Worm (Caenorhabditis elegans) whole organism, L4/young adult: ENCODE data around the gene W06G6.10.

Experiments used
- W03F9.2 ChIP-seq: fragments of 150-350 bp; optimal IDR thresholded peaks from 2 replicates; lab custom pipeline; 2014; ENCODE audit warnings: missing biosample characterization, missing genetic modification characterization
- him-1 ChIP-seq: sonication (generic microtip); optimal IDR thresholded peaks from 2 replicates; lab custom pipeline; 2016; ENCODE audit warnings: missing genotype, missing genetic modification reagents, missing genetic modification characterization, missing compliant biosample characterization

DNA sequence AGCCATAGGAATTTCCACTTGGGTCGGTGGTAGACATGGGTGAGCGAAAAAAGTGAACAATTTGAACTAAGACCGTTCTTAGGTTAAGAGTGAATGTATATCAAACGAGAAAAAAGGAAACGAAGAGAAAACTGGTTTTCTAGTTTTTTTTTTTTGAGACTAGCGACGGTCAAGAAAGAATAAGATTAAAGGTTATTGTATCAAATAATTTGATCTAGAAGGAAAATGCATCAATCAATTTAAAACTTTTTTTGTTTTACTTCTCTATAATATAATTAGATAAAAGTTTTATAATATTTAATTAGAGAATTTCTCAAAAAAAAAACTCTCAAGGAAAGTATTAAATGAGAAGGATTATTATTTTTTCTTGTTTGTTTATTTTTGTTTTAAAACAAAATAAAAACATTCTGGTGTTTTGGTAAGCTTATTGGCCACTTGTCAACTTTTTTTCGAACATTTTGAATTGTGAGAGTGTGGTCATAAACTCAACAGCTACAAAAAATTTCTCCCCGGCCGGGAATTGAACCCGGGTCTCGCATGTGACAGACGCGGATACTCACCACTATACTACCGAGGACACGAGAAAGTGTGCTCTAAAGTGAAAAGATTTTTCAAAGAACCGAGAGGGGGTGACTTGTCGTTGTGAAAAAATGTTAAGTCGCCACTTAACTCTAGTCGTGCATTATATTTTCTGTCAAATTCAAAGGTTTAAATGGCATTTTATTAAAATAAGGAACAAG, 1.6 kb downstream of the W06G6.10 start, which contains the start of gene W06G6.17:
- no peak for TF ChIP-seq him-1
- TF ChIP-seq W03F9.2: no peak
